Fruit fly (Drosophila melanogaster): Measurements from ENCODE around the gene Cyp318a1.

dm6 chrX:12014800-12015389 is 17.5 kb upstream of the Cyp318a1 start:
- TF ChIP-seq Crg-1 (GFP tag; optimal IDR thresholded peaks at IDR 0.05) = no peak
- TF ChIP-seq CG33017 (tag; optimal IDR thresholded peaks at IDR 0.05) = no peak
- TF ChIP-seq pad (GFP tag; optimal IDR thresholded peaks at IDR 0.05) = no peak
